Fruit fly (Drosophila melanogaster): ENCODE data around the gene Flo2.
A peak's percentile ranks its signal among the peaks of the same experiment; 100 is the strongest.

Flo2 gene

DNA sequence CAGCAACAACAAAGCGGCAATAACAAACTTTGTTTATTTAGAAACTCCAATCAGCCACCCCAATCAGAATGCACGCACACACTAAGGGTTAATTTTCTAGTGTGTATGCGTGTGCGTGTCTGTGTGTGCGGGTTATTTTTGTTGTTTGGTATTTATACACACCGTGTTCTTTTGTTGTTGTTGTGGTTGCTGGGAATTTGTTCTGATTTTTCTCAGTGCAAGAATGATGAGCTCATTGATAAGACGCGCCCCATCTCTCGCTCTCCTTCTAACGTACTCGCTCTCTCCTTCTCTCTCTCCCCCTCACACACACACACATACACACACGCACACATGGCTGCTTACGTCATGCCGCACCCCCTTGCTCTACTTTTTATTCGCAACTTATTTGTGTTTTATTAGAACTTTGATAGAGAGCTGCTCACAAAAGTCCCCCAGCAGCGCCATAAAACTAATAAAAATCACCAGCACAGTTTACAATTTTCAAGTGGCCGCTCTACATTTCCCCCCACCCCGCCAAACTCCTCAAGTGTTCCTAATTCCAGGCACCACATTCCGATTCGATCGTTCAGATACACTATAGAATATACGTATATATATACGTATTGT is 667 bp downstream of the Flo2 start (continued):
- TF ChIP-seq zf30C (GFP tag; optimal IDR thresholded peaks at IDR 0.05), result peak; percentile 91
- peak; percentile 71 for TF ChIP-seq sens (GFP tag)
- TF ChIP-seq Drgx (GFP tag; IDR thresholded peaks at IDR 0.05), result peak; percentile 53
- peak; percentile 89 for TF ChIP-seq crol (GFP tag; IDR thresholded peaks at IDR 0.05)
- no peak for TF ChIP-seq Sry-δ (GFP tag; optimal IDR thresholded peaks at IDR 0.05)
- no peak for TF ChIP-seq CG16813 (GFP tag; IDR thresholded peaks at IDR 0.05; ENCODE audit: partially characterized antibody)
- TF ChIP-seq Mes4 (GFP tag; optimal IDR thresholded peaks at IDR 0.05), result no peak
- peak; percentile 42 for TF ChIP-seq CG9727 (GFP tag; optimal IDR thresholded peaks at IDR 0.05)
- 0 out of 2 replicates have a peak, but pooled peaks have one; percentile 40 for TF ChIP-seq Oaz (GFP tag; IDR thresholded peaks at IDR 0.05)
- no peak for TF ChIP-seq CG14710 (tag; optimal IDR thresholded peaks at IDR 0.05)
- TF ChIP-seq CG4707 (GFP tag; optimal IDR thresholded peaks at IDR 0.05), result no peak
- TF ChIP-seq cg (GFP tag; optimal IDR thresholded peaks at IDR 0.05), result peak; percentile 89
- TF ChIP-seq MTF-1 (GFP tag; optimal IDR thresholded peaks at IDR 0.05; ENCODE audit: borderline replicate concordance), result peak; percentile 52
- TF ChIP-seq gro (GFP tag; optimal IDR thresholded peaks at IDR 0.05), result peak; percentile 18
- no peak for TF ChIP-seq hth (optimal IDR thresholded peaks at IDR 0.05)
- TF ChIP-seq eve (GFP tag; optimal IDR thresholded peaks at IDR 0.05), result no peak
- TF ChIP-seq rib (GFP tag; IDR thresholded peaks at IDR 0.05), result peak; percentile 67; the same call in 1 of the 2 replicates
- TF ChIP-seq stc (GFP tag; IDR thresholded peaks at IDR 0.05), result 0 out of 2 replicates have a peak, but pooled peaks have one; percentile 30
- TF ChIP-seq CG13424 (tag; optimal IDR thresholded peaks at IDR 0.05), result peak; percentile 22
- peak; percentile 36; the same call in 1 of the 3 replicates for TF ChIP-seq CG14050 (GFP tag; IDR thresholded peaks at IDR 0.05)
- peak; percentile 42 for TF ChIP-seq crc (GFP tag; optimal IDR thresholded peaks at IDR 0.05)
- TF ChIP-seq da (GFP tag; optimal IDR thresholded peaks at IDR 0.05), result peak; percentile 15
- TF ChIP-seq CG5245 (GFP tag; optimal IDR thresholded peaks at IDR 0.05), result peak; percentile 4
- TF ChIP-seq CG9215 (GFP tag; IDR thresholded peaks at IDR 0.05), result 0 out of 2 replicates have a peak, but pooled peaks have one; percentile 10
- peak; percentile 32 for TF ChIP-seq CG9817 (tag; optimal IDR thresholded peaks at IDR 0.05)
- TF ChIP-seq NK7.1 (GFP tag; optimal IDR thresholded peaks at IDR 0.05), result no peak
- no peak for TF ChIP-seq run (tag; optimal IDR thresholded peaks at IDR 0.05)
- TF ChIP-seq lilli (GFP tag; optimal IDR thresholded peaks at IDR 0.05), result peak; percentile 59
- TF ChIP-seq dmrt11E (tag; optimal IDR thresholded peaks at IDR 0.05), result no peak
- TF ChIP-seq B-H1 (GFP tag; IDR thresholded peaks at IDR 0.05), result no peak
- no peak for TF ChIP-seq CG6854 (GFP tag; optimal IDR thresholded peaks at IDR 0.05)
- TF ChIP-seq ATbp (GFP tag; optimal IDR thresholded peaks at IDR 0.05), result peak; percentile 37
- TF ChIP-seq tgo (GFP tag; IDR thresholded peaks at IDR 0.05), result peak; percentile 28; the same call in 2 of the 3 replicates
- no peak for TF ChIP-seq CG15696 (tag; optimal IDR thresholded peaks at IDR 0.05)
- TF ChIP-seq chif (GFP tag; optimal IDR thresholded peaks at IDR 0.05), result no peak
- no peak for TF ChIP-seq kah (GFP tag; optimal IDR thresholded peaks at IDR 0.05)
- no peak for TF ChIP-seq CG7745 (tag; optimal IDR thresholded peaks at IDR 0.05)
- peak; percentile 83 to 94 for TF ChIP-seq insv (GFP tag; optimal IDR thresholded peaks at IDR 0.05)
- TF ChIP-seq emc (GFP tag; optimal IDR thresholded peaks at IDR 0.05), result peak; percentile 33
- peak; percentile 70 for TF ChIP-seq zfh2 (GFP tag; optimal IDR thresholded peaks at IDR 0.05)
- TF ChIP-seq sisA (GFP tag; IDR thresholded peaks at IDR 0.05), result peak; percentile 20; the same call in 1 of the 2 replicates
- TF ChIP-seq CG10267 (tag; optimal IDR thresholded peaks at IDR 0.05), result no peak
- no peak for TF ChIP-seq phol (tag; optimal IDR thresholded peaks at IDR 0.05)
- TF ChIP-seq CG8290 (GFP tag; optimal IDR thresholded peaks at IDR 0.05), result no peak
- peak in 1 of 2 experiments; percentile 76 for TF ChIP-seq CG8290 (tag; optimal IDR thresholded peaks at IDR 0.05)
- no peak for TF ChIP-seq CG2199 (GFP tag; IDR thresholded peaks at IDR 0.05)
- TF ChIP-seq unpg (GFP tag; optimal IDR thresholded peaks at IDR 0.05), result peak; percentile 37
- TF ChIP-seq psq (GFP tag; optimal IDR thresholded peaks at IDR 0.05), result no peak
- TF ChIP-seq pb (GFP tag; optimal IDR thresholded peaks at IDR 0.05), result peak; percentile 4
- TF ChIP-seq NC2β (GFP tag; optimal IDR thresholded peaks at IDR 0.05), result no peak
- TF ChIP-seq GATAe (GFP tag; conservative IDR thresholded peaks at IDR 0.05), result no peak
